Fruit fly (Drosophila melanogaster) whole organism, pupa: ENCODE measurements around the gene Tsen34.

ENCODE experiments used
- CG10348 ChIP-seq: fragments of 200-800 bp; sonication (Bioruptor generic); IDR thresholded peaks from 2 replicates; pipeline ENCODE4 v1.3.6; 2022; ENCODE audit warnings: missing biosample characterization, missing genetic modification characterization
- CG13204 ChIP-seq: fragments of 200-800 bp; sonication (Bioruptor generic); optimal IDR thresholded peaks from 2 replicates; lab custom pipeline; 2018; ENCODE audit warnings: missing biosample characterization, mild to moderate bottlenecking, missing genetic modification characterization, moderate library complexity
- CG14655 ChIP-seq: fragments of 200-800 bp; sonication (Bioruptor generic); optimal IDR thresholded peaks from 3 replicates; lab custom pipeline; 2017; ENCODE audit warnings: mild to moderate bottlenecking, missing biosample characterization, missing genetic modification reagents, missing genetic modification characterization
- CG15710 ChIP-seq: fragments of 200-800 bp; sonication (Bioruptor generic); optimal IDR thresholded peaks from 2 replicates; lab custom pipeline; 2018; ENCODE audit warnings: missing biosample characterization, mild to moderate bottlenecking, missing genetic modification characterization, moderate library complexity
- CG17806 ChIP-seq: fragments of 200-800 bp; sonication (Bioruptor generic); optimal IDR thresholded peaks from 2 replicates; lab custom pipeline; 2018; ENCODE audit warnings: missing biosample characterization, mild to moderate bottlenecking, missing genetic modification characterization, moderate library complexity
- CG32121 ChIP-seq: fragments of 200-800 bp; sonication (Bioruptor generic); IDR thresholded peaks from 2 replicates; pipeline ENCODE4 v1.3.6; 2022; ENCODE audit warnings: missing biosample characterization, missing genetic modification characterization
- CG34367 ChIP-seq: fragments of 200-800 bp; sonication (Bioruptor generic); optimal IDR thresholded peaks from 2 replicates; lab custom pipeline; 2018; ENCODE audit warnings: missing biosample characterization, mild to moderate bottlenecking, missing genetic modification characterization
- CG8301 ChIP-seq: fragments of 200-800 bp; sonication (Bioruptor generic); optimal IDR thresholded peaks from 2 replicates; lab custom pipeline; 2018; ENCODE audit warnings: missing biosample characterization, mild to moderate bottlenecking, missing genetic modification characterization
- EcR ChIP-seq: fragments of 200-800 bp; sonication (Bioruptor generic); optimal IDR thresholded peaks from 3 replicates; lab custom pipeline; 2019; ENCODE audit warnings: missing biosample characterization, missing genetic modification characterization, mild to moderate bottlenecking, moderate library complexity, missing genetic modification reagents
- Pif1A ChIP-seq: fragments of 200-800 bp; sonication (Bioruptor generic); optimal IDR thresholded peaks from 3 replicates; lab custom pipeline; 2016; ENCODE audit warnings: missing biosample characterization, missing genetic modification characterization
- Snoo ChIP-seq: fragments of 200-800 bp; sonication (Bioruptor generic); optimal IDR thresholded peaks from 3 replicates; lab custom pipeline; 2017; ENCODE audit warnings: missing biosample characterization, mild to moderate bottlenecking, missing genetic modification characterization, inconsistent platforms
- fd96Ca ChIP-seq: fragments of 200-800 bp; sonication (Bioruptor generic); IDR thresholded peaks from 3 replicates; pipeline ENCODE4 v1.3.6; 2022; ENCODE audit warnings: missing biosample characterization, missing genetic modification characterization

- TF ChIP-seq CG8301 (tag; lab: Kevin White, UChicago) (no peak), CG13204 (GFP tag; lab: Kevin White, UChicago) (no peak), fd96Ca (GFP tag; lab: Robert Waterston, UW) (no peak), EcR (no peak), CG34367 (tag; lab: Kevin White, UChicago) (no peak), CG17806 (tag; lab: Kevin White, UChicago) (no peak), Pif1A (GFP tag; lab: Kevin White, UChicago) (no peak), CG32121 (GFP tag; lab: Robert Waterston, UW) (no peak), CG14655 (GFP tag; lab: Kevin White, UChicago) (no peak), CG15710 (tag; lab: Kevin White, UChicago) (no peak), Snoo (tag; lab: Kevin White, UChicago) (no peak), CG10348 (GFP tag; lab: Robert Waterston, UW) (no peak)
Measured at dm6 chr3L:14769183-14769582, 7.5 kb upstream of the Tsen34 start, which contains the start of gene Mgat4b.
